Fruit fly (Drosophila melanogaster) whole organism, pupa: ENCODE data around the gene Mondo.

Source experiments
- CG10348 ChIP-seq: fragments of 200-800 bp; sonication (Bioruptor generic); IDR thresholded peaks from 2 replicates; pipeline ENCODE4 v1.3.6; 2022; ENCODE audit warnings: missing biosample characterization, missing genetic modification characterization
- CG12605 ChIP-seq: fragments of 200-800 bp; sonication (Bioruptor generic); IDR thresholded peaks from 2 replicates; pipeline ENCODE4 v1.3.6; 2022; ENCODE audit warnings: missing biosample characterization, missing genetic modification characterization
- CG13204 ChIP-seq: fragments of 200-800 bp; sonication (Bioruptor generic); optimal IDR thresholded peaks from 2 replicates; lab custom pipeline; 2018; ENCODE audit warnings: missing biosample characterization, mild to moderate bottlenecking, missing genetic modification characterization, moderate library complexity
- CG14655 ChIP-seq: fragments of 200-800 bp; sonication (Bioruptor generic); optimal IDR thresholded peaks from 3 replicates; lab custom pipeline; 2017; ENCODE audit warnings: mild to moderate bottlenecking, missing biosample characterization, missing genetic modification reagents, missing genetic modification characterization
- CG15710 ChIP-seq: fragments of 200-800 bp; sonication (Bioruptor generic); optimal IDR thresholded peaks from 2 replicates; lab custom pipeline; 2018; ENCODE audit warnings: missing biosample characterization, mild to moderate bottlenecking, missing genetic modification characterization, moderate library complexity
- CG17806 ChIP-seq: fragments of 200-800 bp; sonication (Bioruptor generic); optimal IDR thresholded peaks from 2 replicates; lab custom pipeline; 2018; ENCODE audit warnings: missing biosample characterization, mild to moderate bottlenecking, missing genetic modification characterization, moderate library complexity
- CG32121 ChIP-seq: fragments of 200-800 bp; sonication (Bioruptor generic); IDR thresholded peaks from 2 replicates; pipeline ENCODE4 v1.3.6; 2022; ENCODE audit warnings: missing biosample characterization, missing genetic modification characterization
- CG34367 ChIP-seq: fragments of 200-800 bp; sonication (Bioruptor generic); optimal IDR thresholded peaks from 2 replicates; lab custom pipeline; 2018; ENCODE audit warnings: missing biosample characterization, mild to moderate bottlenecking, missing genetic modification characterization
- CG4496 ChIP-seq: fragments of 200-800 bp; sonication (Bioruptor generic); IDR thresholded peaks from 3 replicates; pipeline ENCODE4 v1.3.6; 2022; ENCODE audit warnings: missing biosample characterization, missing genetic modification characterization
- CG8159 ChIP-seq: fragments of 200-800 bp; sonication (Bioruptor generic); optimal IDR thresholded peaks from 3 replicates; lab custom pipeline; 2018; ENCODE audit warnings: missing biosample characterization, mild to moderate bottlenecking, missing genetic modification characterization, moderate library complexity
- CG8301 ChIP-seq: fragments of 200-800 bp; sonication (Bioruptor generic); optimal IDR thresholded peaks from 2 replicates; lab custom pipeline; 2018; ENCODE audit warnings: missing biosample characterization, mild to moderate bottlenecking, missing genetic modification characterization
- CG9948 ChIP-seq: fragments of 200-800 bp; sonication (Bioruptor generic); optimal IDR thresholded peaks from 2 replicates; lab custom pipeline; 2018; ENCODE audit warnings: missing biosample characterization, mild to moderate bottlenecking, missing genetic modification characterization, moderate library complexity
- D1 ChIP-seq: fragments of 200-800 bp; sonication (Bioruptor generic); optimal IDR thresholded peaks from 2 replicates; lab custom pipeline; 2018; ENCODE audit warnings: missing biosample characterization, mild to moderate bottlenecking, missing genetic modification characterization, moderate library complexity
- EcR ChIP-seq: fragments of 200-800 bp; sonication (Bioruptor generic); optimal IDR thresholded peaks from 3 replicates; lab custom pipeline; 2019; ENCODE audit warnings: missing biosample characterization, missing genetic modification characterization, mild to moderate bottlenecking, moderate library complexity, missing genetic modification reagents
- Ets98B ChIP-seq: fragments of 200-800 bp; sonication (Bioruptor generic); IDR thresholded peaks from 2 replicates; pipeline ENCODE4 v1.3.6; 2022; ENCODE audit warnings: missing biosample characterization, missing genetic modification characterization
- Pif1A ChIP-seq: fragments of 200-800 bp; sonication (Bioruptor generic); optimal IDR thresholded peaks from 3 replicates; lab custom pipeline; 2016; ENCODE audit warnings: missing biosample characterization, missing genetic modification characterization
- Pif1B ChIP-seq: fragments of 200-800 bp; sonication (Bioruptor generic); optimal IDR thresholded peaks from 3 replicates; lab custom pipeline; 2016; ENCODE audit warnings: missing biosample characterization, missing genetic modification characterization
- Snoo ChIP-seq: fragments of 200-800 bp; sonication (Bioruptor generic); optimal IDR thresholded peaks from 3 replicates; lab custom pipeline; 2017; ENCODE audit warnings: missing biosample characterization, mild to moderate bottlenecking, missing genetic modification characterization, inconsistent platforms
- fd96Ca ChIP-seq: fragments of 200-800 bp; sonication (Bioruptor generic); IDR thresholded peaks from 3 replicates; pipeline ENCODE4 v1.3.6; 2022; ENCODE audit warnings: missing biosample characterization, missing genetic modification characterization
- gl ChIP-seq: fragments of 200-800 bp; sonication (Bioruptor generic); optimal IDR thresholded peaks from 2 replicates; lab custom pipeline; 2018; ENCODE audit warnings: missing biosample characterization, mild to moderate bottlenecking, missing genetic modification characterization
- rn ChIP-seq: fragments of 200-800 bp; sonication (Bioruptor generic); IDR thresholded peaks from 2 replicates; pipeline ENCODE4 v1.3.6; 2022; ENCODE audit warnings: missing biosample characterization, missing genetic modification characterization

Mondo gene

dm6 chr2L:21322161-21322560 is 12.3 kb upstream of the Mondo start:
- TF ChIP-seq rn (no peak), CG34367 (tag; lab: Kevin White, UChicago) (no peak), fd96Ca (no peak), Ets98B (GFP tag; lab: Robert Waterston, UW) (no peak), EcR (GFP tag; lab: Kevin White, UChicago) (no peak), Snoo (no peak)

dm6 chr2L:21316716-21317115 is 6.9 kb upstream of the Mondo start:
- TF ChIP-seq rn (no peak), CG8159 (no peak), Pif1B (GFP tag; lab: Kevin White, UChicago) (no peak), CG15710 (no peak), Snoo (no peak), Ets98B (GFP tag; lab: Robert Waterston, UW) (no peak), CG32121 (GFP tag; lab: Robert Waterston, UW) (no peak), CG17806 (tag; lab: Kevin White, UChicago) (no peak), CG10348 (GFP tag; lab: Robert Waterston, UW) (no peak), fd96Ca (no peak), gl (tag; lab: Kevin White, UChicago) (no peak), CG12605 (GFP tag; lab: Robert Waterston, UW) (no peak), Pif1A (no peak), CG9948 (tag; lab: Kevin White, UChicago) (no peak), EcR (GFP tag; lab: Kevin White, UChicago) (no peak), CG8301 (no peak), CG34367 (tag; lab: Kevin White, UChicago) (no peak)

dm6 chr2L:21313909-21314400 is 4.1 kb upstream of the Mondo start, which contains the start of gene CG46314:
Gene CG46314 (plus strand): TSS chr2L:21314360.
- TF ChIP-seq CG10348 (GFP tag; lab: Robert Waterston, UW) (no peak), Pif1B (GFP tag; lab: Kevin White, UChicago) (peak; percentile 32), CG8159 (peak; percentile 83), Snoo (peak; percentile 57), CG32121 (GFP tag; lab: Robert Waterston, UW) (peak; percentile 71), CG15710 (peak; percentile 35), CG14655 (GFP tag; lab: Kevin White, UChicago) (peak; percentile 75), rn (no peak), CG4496 (GFP tag; lab: Robert Waterston, UW) (no peak; the same call in 1 of the 3 replicates), D1 (no peak), CG13204 (peak; percentile 60), EcR (GFP tag; lab: Kevin White, UChicago) (peak; percentile 55), Ets98B (GFP tag; lab: Robert Waterston, UW) (peak; percentile 74), gl (tag; lab: Kevin White, UChicago) (peak; percentile 35), fd96Ca (no peak), CG9948 (tag; lab: Kevin White, UChicago) (peak; percentile 56), CG8301 (peak; percentile 59), CG17806 (tag; lab: Kevin White, UChicago) (peak; percentile 67), CG12605 (GFP tag; lab: Robert Waterston, UW) (peak; percentile 18; the same call in 1 of the 2 replicates), CG34367 (tag; lab: Kevin White, UChicago) (peak; percentile 7), Pif1A (peak; percentile 75)

DNA sequence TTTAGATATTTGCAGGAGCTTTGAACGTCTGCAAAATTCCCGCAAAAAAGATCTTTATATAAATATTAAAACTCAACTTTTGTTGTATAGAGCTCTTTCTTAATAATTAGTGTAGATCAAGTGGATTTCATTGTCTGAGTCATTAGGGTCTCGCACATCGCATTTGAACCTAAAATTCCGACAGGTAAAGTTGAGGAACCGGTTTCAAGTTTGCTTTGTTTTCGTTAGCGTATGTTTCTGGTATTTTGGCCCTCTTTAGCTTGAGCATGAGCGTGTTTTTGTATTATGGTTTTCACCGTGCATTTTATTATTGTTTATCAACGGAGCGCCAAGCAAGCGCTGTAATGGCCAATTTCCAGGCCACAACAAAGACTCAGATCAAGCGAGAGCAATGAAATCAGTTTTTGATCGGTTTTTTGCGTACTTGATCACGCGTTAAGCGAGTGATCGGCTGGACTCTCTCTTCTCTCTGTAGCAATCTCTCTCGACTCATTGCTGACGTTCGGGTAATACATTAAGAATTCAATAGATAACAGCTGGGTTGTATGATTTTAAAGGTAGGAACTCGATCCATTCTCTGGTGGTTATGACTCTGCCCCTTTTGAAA is 3.1 kb upstream of the Mondo start:
- no peak for TF ChIP-seq rn
- no peak for TF ChIP-seq CG8301
- TF ChIP-seq CG14655 (GFP tag; lab: Kevin White, UChicago) = no peak
- TF ChIP-seq CG32121 (GFP tag; lab: Robert Waterston, UW) = no peak
- no peak for TF ChIP-seq D1
- no peak for TF ChIP-seq Pif1B (GFP tag; lab: Kevin White, UChicago)
- 0 out of 2 replicates have a peak, but pooled peaks have one; percentile 28 for TF ChIP-seq CG12605 (GFP tag; lab: Robert Waterston, UW)
- TF ChIP-seq Pif1A = no peak
- peak; percentile 72 for TF ChIP-seq EcR (GFP tag; lab: Kevin White, UChicago)
- TF ChIP-seq CG13204 = no peak
- no peak for TF ChIP-seq Snoo
- no peak for TF ChIP-seq CG10348 (GFP tag; lab: Robert Waterston, UW)
- no peak for TF ChIP-seq CG8159
- TF ChIP-seq CG34367 (tag; lab: Kevin White, UChicago) = no peak
- no peak for TF ChIP-seq CG15710
- TF ChIP-seq CG9948 (tag; lab: Kevin White, UChicago) = no peak
- TF ChIP-seq Ets98B (GFP tag; lab: Robert Waterston, UW) = no peak

- no peak for TF ChIP-seq EcR (GFP tag; lab: Kevin White, UChicago)
Measured at dm6 chr2L:21311200-21311689, 1.4 kb upstream of the Mondo start.

- TF ChIP-seq gl (tag; lab: Kevin White, UChicago) (no peak), CG34367 (tag; lab: Kevin White, UChicago) (no peak), rn (no peak), CG8159 (peak; percentile 22), Pif1B (GFP tag; lab: Kevin White, UChicago) (no peak), CG32121 (GFP tag; lab: Robert Waterston, UW) (peak; percentile 11; the same call in 1 of the 2 replicates), CG15710 (peak; percentile 27), Snoo (no peak), CG9948 (tag; lab: Kevin White, UChicago) (no peak), EcR (GFP tag; lab: Kevin White, UChicago) (peak; percentile 70), CG4496 (GFP tag; lab: Robert Waterston, UW) (no peak)
Measured at dm6 chr2L:21310427-21311199, 763 bp upstream of the Mondo start, which contains the start of gene crc. Gene crc (plus strand): TSS chr2L:21310866.
